Fruit fly (Drosophila melanogaster): ENCODE measurements around the gene Abp1.

Gene Abp1

dm6 chr3L:13442400-13442799, 43.7 kb downstream of the Abp1 start, which contains the start of gene cmb (continued):
- TF ChIP-seq CG7987 (GFP tag; optimal IDR thresholded peaks at IDR 0.05) (no peak), so (GFP tag; IDR thresholded peaks at IDR 0.05) (no peak), ssp (GFP tag; IDR thresholded peaks at IDR 0.05) (no peak), Doc3 (GFP tag; IDR thresholded peaks at IDR 0.05; ENCODE audit: partially characterized antibody) (no peak), gfzf (GFP tag; optimal IDR thresholded peaks at IDR 0.05) (peak; percentile 55), E2f2 (GFP tag; IDR thresholded peaks at IDR 0.05) (peak; percentile 83), CG12391 (tag; optimal IDR thresholded peaks at IDR 0.05) (peak; percentile 9), CG17829 (tag; optimal IDR thresholded peaks at IDR 0.05) (peak; percentile 38), z (GFP tag; IDR thresholded peaks at IDR 0.05) (no peak), ash1 (GFP tag; optimal IDR thresholded peaks at IDR 0.05) (no peak), inv (GFP tag; IDR thresholded peaks at IDR 0.05; ENCODE audit: partially characterized antibody) (no peak), Dip3 (GFP tag; optimal IDR thresholded peaks at IDR 0.05) (no peak), Abd-B (GFP tag; optimal IDR thresholded peaks at IDR 0.05) (no peak), bsh (GFP tag; optimal IDR thresholded peaks at IDR 0.05) (peak in 1 of 2 experiments; percentile 95), CG8281 (tag; optimal IDR thresholded peaks at IDR 0.05) (no peak), gsb (GFP tag; IDR thresholded peaks at IDR 0.05) (no peak), HLH54F (GFP tag; optimal IDR thresholded peaks at IDR 0.05) (no peak), Drgx (GFP tag; IDR thresholded peaks at IDR 0.05) (peak; percentile 90), CG6689 (GFP tag; IDR thresholded peaks at IDR 0.05) (no peak), CG32532 (GFP tag; IDR thresholded peaks at IDR 0.05) (no peak), CG2116 (GFP tag; optimal IDR thresholded peaks at IDR 0.05) (peak; percentile 18), CG10462 (GFP tag; optimal IDR thresholded peaks at IDR 0.05) (no peak), CG7839 (tag; optimal IDR thresholded peaks at IDR 0.05) (no peak), sqz (GFP tag; optimal IDR thresholded peaks at IDR 0.05) (peak; percentile 88), Hmx (GFP tag; optimal IDR thresholded peaks at IDR 0.05) (no peak), tio (GFP tag; optimal IDR thresholded peaks at IDR 0.05) (no peak), HLH4C (GFP tag; IDR thresholded peaks at IDR 0.05; ENCODE audit: partially characterized antibody) (no peak), vfl (GFP tag; optimal IDR thresholded peaks at IDR 0.05) (no peak), Stat92E (GFP tag; optimal IDR thresholded peaks at IDR 0.05) (no peak), CG31224 (GFP tag; IDR thresholded peaks at IDR 0.05) (no peak), Scr (GFP tag; IDR thresholded peaks at IDR 0.05; ENCODE audit: partially characterized antibody) (0 out of 2 replicates have a peak, but pooled peaks have one; percentile 16), CG3281 (GFP tag; optimal IDR thresholded peaks at IDR 0.05) (peak; percentile 52), Atf3 (GFP tag; optimal IDR thresholded peaks at IDR 0.05) (no peak), rib (GFP tag; IDR thresholded peaks at IDR 0.05) (no peak), br (optimal IDR thresholded peaks at IDR 0.05) (no peak), croc (GFP tag; conservative IDR thresholded peaks at IDR 0.05) (no peak), CG18011 (GFP tag; optimal IDR thresholded peaks at IDR 0.05) (no peak), CG6254 (GFP tag; optimal IDR thresholded peaks at IDR 0.05) (no peak), CG8765 (GFP tag; IDR thresholded peaks at IDR 0.05) (no peak), CG11723 (GFP tag; optimal IDR thresholded peaks at IDR 0.05) (no peak), sens-2 (GFP tag; IDR thresholded peaks at IDR 0.05) (no peak), Nf-YA (GFP tag; IDR thresholded peaks at IDR 0.05) (no peak), CG7928 (GFP tag; optimal IDR thresholded peaks at IDR 0.05) (peak; percentile 94), CG14441 (GFP tag; IDR thresholded peaks at IDR 0.05) (no peak), Nf-YC (tag; optimal IDR thresholded peaks at IDR 0.05) (no peak), crp (GFP tag; optimal IDR thresholded peaks at IDR 0.05) (peak; percentile 61 to 94), abd-A (tag; optimal IDR thresholded peaks at IDR 0.05) (no peak), MBD-R2 (GFP tag; IDR thresholded peaks at IDR 0.05) (peak; percentile 96), Dfd (GFP tag; optimal IDR thresholded peaks at IDR 0.05) (no peak), CG4730 (GFP tag; IDR thresholded peaks at IDR 0.05) (no peak), gce (GFP tag; IDR thresholded peaks at IDR 0.05) (no peak)

Measured in whole organism, embryonic.